Worm (Caenorhabditis elegans): ENCODE measurements around the gene atp-2.

atp-2 gene

DNA sequence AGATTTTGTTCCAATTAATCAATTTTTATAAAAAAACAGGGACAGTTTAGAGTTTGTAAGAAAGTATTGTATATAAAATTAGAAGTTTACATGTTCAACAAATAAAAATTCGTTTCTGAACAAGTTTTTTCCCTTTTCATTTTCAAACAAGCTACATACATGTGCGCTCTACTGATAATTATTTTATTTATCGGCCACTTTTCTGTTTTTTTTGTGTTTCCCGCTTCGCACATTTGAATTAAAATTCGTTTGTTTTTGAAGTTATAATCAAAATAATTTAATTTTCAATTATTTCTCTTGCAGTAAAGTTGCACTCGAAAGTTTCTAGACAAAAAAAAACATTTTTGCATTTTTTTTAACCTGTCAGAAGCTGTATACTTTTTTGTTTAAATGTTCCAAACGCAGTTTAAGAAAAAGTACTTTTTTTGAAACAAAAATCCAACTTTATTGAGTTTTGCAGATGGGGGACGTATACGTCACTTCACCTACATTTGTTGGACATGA lies 37.5 kb upstream of the atp-2 start, which contains the start of gene hira-1 (continued):
- TF ChIP-seq skn-1 (tag; optimal IDR thresholded peaks at IDR 0.05) (no peak), unc-39 (tag; optimal IDR thresholded peaks at IDR 0.05) (no peak), nhr-23 (tag; optimal IDR thresholded peaks at IDR 0.05) (no peak), lin-11 (tag; optimal IDR thresholded peaks at IDR 0.05) (no peak), nhr-12 (tag; optimal IDR thresholded peaks at IDR 0.05) (no peak)

DNA sequence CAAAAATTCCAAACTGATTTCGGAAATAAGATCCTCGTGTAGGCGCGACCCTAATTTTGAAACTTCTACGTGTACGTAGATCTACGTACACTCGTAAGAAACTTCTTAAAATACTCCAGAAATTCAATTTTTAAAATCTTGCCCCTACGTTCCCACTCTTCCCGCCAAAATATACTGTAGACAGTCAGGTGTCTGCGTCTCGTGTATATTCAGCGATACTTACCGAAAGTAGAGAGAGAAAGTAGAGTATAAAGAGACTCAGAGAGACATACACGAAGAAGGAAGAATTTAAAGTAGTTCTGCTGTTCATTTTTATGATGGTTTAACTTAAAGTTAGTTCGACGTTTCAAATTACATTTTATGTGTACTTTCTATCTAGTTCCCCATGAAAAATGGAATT lies 35.0 kb upstream of the atp-2 start:
- TF ChIP-seq alr-1 (tag; optimal IDR thresholded peaks at IDR 0.05), result no peak
- no peak for TF ChIP-seq nhr-25 (tag; optimal IDR thresholded peaks at IDR 0.05)
- no peak for TF ChIP-seq unc-55 (GFP tag; optimal IDR thresholded peaks at IDR 0.05)

DNA sequence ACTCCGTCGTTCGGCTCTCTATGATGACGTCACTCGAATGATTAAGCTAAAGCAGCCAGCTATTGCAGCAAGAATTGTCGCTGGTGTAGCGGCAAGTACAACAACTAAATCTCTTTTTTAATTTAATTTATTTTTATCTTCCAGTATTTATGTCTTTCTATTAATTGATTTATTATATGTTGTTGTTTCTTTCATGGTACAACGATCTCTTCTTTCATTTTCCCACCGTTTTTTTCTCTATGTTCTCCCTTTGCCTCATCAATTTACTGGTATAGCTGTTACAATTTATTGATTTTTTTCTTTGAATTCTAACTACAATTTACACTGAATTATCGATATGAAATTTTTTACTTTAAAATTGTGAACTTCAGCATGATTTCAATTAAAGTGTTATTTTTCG lies 32.5 kb upstream of the atp-2 start, which contains the start of gene moc-6:
Gene moc-6 (plus strand): TSS at position 301 of the 400 bp plus-strand sequence.
- peak; percentile 32 for TF ChIP-seq C34F6.9 (tag; optimal IDR thresholded peaks at IDR 0.05)
- no peak for TF ChIP-seq ZK546.5 (tag; optimal IDR thresholded peaks at IDR 0.05)

DNA sequence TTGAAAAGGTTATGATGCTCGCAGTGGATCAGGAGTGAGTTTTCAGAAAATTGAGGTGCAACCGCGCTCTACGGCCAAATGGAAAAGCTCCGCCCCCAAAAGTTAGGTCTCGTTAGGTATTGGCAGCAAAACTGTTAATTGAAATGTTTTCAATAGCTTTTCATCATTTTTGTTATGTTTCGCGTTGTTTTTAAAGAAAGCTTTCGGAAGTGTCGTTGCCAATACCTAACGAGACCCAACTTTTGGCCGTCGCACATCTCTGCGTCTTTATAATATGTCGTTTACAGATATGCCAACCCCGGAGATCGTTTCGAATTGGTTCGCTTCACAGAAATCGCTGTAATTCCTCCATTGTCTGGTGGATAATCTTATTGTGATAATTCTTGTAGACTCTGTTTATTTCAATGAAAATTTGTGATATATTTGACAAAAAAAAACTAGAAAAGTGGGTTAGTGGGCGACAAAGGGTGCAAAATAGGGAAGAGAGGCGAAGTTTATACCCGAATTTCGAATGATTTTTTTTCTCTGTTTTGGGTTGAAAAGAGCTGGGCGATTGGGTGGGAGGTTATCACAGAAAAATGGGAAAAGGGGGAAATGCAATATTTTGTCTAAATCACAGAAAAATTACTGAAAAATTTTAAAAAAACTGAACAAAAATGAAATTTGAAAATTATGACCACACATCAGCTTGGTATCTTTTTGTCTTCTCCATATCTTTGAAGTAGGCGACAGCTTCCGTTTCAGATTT lies 31.7 kb upstream of the atp-2 start:
- peak; percentile 11 for TF ChIP-seq crh-2 (tag; optimal IDR thresholded peaks at IDR 0.05)
- TF ChIP-seq ztf-4 (tag; optimal IDR thresholded peaks at IDR 0.05), result peak; percentile 66
- TF ChIP-seq nhr-129 (tag; optimal IDR thresholded peaks at IDR 0.05), result peak; percentile 57
- TF ChIP-seq sma-3 (GFP tag; optimal IDR thresholded peaks at IDR 0.05), result peak; percentile 2
- TF ChIP-seq sma-9 (GFP tag; optimal IDR thresholded peaks at IDR 0.05), result no peak
- no peak for TF ChIP-seq sma-9 (tag; optimal IDR thresholded peaks at IDR 0.05)
- TF ChIP-seq nhr-21 (tag; optimal IDR thresholded peaks at IDR 0.05), result no peak
- TF ChIP-seq egl-27 (tag; optimal IDR thresholded peaks at IDR 0.05), result no peak
- no peak for TF ChIP-seq skn-1 (tag; optimal IDR thresholded peaks at IDR 0.05)
- no peak for TF ChIP-seq ZK546.5 (tag; optimal IDR thresholded peaks at IDR 0.05)
- peak; percentile 26 for TF ChIP-seq ama-1 (optimal IDR thresholded peaks at IDR 0.05)
- TF ChIP-seq mdl-1 (tag; optimal IDR thresholded peaks at IDR 0.05), result no peak
- TF ChIP-seq elt-1 (tag; optimal IDR thresholded peaks at IDR 0.05), result no peak
- no peak for TF ChIP-seq ceh-82 (tag; optimal IDR thresholded peaks at IDR 0.05)
- TF ChIP-seq nhr-23 (tag; optimal IDR thresholded peaks at IDR 0.05), result no peak

DNA sequence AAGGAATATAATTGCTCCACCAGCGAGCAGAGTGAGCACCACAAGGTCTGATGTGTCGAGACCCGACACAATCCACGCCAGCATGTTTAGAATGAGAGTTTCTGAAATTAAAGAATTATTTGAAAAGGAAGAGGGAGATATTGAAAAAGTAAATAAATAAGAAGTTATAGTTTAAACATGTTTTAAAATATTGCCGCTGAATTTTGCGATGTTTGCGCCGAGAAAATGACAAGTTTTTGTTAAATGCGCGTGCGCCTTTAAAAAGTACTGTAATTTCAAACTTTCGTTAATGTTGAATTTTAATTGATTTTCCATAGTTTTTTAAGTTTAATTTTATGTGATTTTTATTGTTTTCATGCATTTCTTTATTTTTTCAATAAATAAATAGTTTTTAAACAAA lies 28.6 kb upstream of the atp-2 start, which contains the start of gene emb-8:
Gene emb-8 (minus strand): TSS at position 101 of the 400 bp plus-strand sequence.
- no peak for TF ChIP-seq ceh-16 (tag; optimal IDR thresholded peaks at IDR 0.05)
- TF ChIP-seq Y55F3AM.14 (GFP tag; optimal IDR thresholded peaks at IDR 0.05), result no peak
- no peak for TF ChIP-seq fos-1 (tag; optimal IDR thresholded peaks at IDR 0.05)
- no peak for TF ChIP-seq nhr-10 (tag; optimal IDR thresholded peaks at IDR 0.05)
- TF ChIP-seq ceh-82 (tag; optimal IDR thresholded peaks at IDR 0.05), result no peak
- TF ChIP-seq mbf-1 (tag; optimal IDR thresholded peaks at IDR 0.05), result no peak
- TF ChIP-seq nhr-129 (tag; optimal IDR thresholded peaks at IDR 0.05), result no peak

DNA sequence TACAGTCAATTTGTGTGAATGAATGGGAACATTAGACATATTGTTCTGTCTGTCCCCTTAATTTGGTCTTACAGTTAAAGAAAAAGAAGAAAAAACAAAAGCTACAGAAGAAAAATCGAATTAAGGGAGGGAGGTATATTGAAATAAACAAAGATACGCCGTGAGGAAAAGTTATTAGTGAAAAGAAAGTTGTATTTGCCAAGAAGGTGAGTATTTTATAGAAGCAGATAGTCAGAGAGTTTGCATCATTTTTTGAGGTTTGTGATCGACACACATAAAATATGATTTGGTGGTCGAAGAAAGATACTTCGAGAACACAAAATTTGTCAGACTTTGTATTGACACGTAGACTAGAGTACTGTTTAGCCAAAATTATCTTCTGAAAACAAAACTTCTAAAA lies 27.9 kb upstream of the atp-2 start:
- peak; percentile 43 for TF ChIP-seq nhr-25 (tag; optimal IDR thresholded peaks at IDR 0.05)
- peak; percentile 32 for TF ChIP-seq gmeb-1 (tag; optimal IDR thresholded peaks at IDR 0.05)
- no peak for TF ChIP-seq lin-13 (GFP tag; optimal IDR thresholded peaks at IDR 0.05)
- no peak for TF ChIP-seq ama-1 (optimal IDR thresholded peaks at IDR 0.05)
- peak; percentile 49 for TF ChIP-seq sma-9 (GFP tag; optimal IDR thresholded peaks at IDR 0.05)
- no peak for TF ChIP-seq sma-9 (tag; optimal IDR thresholded peaks at IDR 0.05)
- TF ChIP-seq lin-39 (tag; optimal IDR thresholded peaks at IDR 0.05), result no peak
- peak; percentile 60 for TF ChIP-seq fos-1 (tag; optimal IDR thresholded peaks at IDR 0.05)
- no peak for TF ChIP-seq nhr-21 (tag; optimal IDR thresholded peaks at IDR 0.05)
- TF ChIP-seq unc-55 (GFP tag; optimal IDR thresholded peaks at IDR 0.05), result no peak
- TF ChIP-seq skn-1 (tag; optimal IDR thresholded peaks at IDR 0.05), result no peak
- TF ChIP-seq lin-11 (tag; optimal IDR thresholded peaks at IDR 0.05), result no peak
- TF ChIP-seq mab-5 (tag; optimal IDR thresholded peaks at IDR 0.05), result no peak
- no peak for TF ChIP-seq aly-2 (tag; optimal IDR thresholded peaks at IDR 0.05)
- no peak for TF ChIP-seq ztf-1 (GFP tag; conservative IDR thresholded peaks at IDR 0.05)
- peak; percentile 24 for TF ChIP-seq crh-2 (tag; optimal IDR thresholded peaks at IDR 0.05)
- no peak for TF ChIP-seq nhr-11 (tag; optimal IDR thresholded peaks at IDR 0.05)
- TF ChIP-seq nhr-6 (tag; optimal IDR thresholded peaks at IDR 0.05), result no peak
- TF ChIP-seq sma-3 (GFP tag; optimal IDR thresholded peaks at IDR 0.05), result no peak
- no peak for TF ChIP-seq zag-1 (tag; optimal IDR thresholded peaks at IDR 0.05)
- TF ChIP-seq ZK546.5 (tag; optimal IDR thresholded peaks at IDR 0.05), result no peak
- no peak for TF ChIP-seq ztf-4 (tag; optimal IDR thresholded peaks at IDR 0.05)
- no peak for TF ChIP-seq mdl-1 (tag; optimal IDR thresholded peaks at IDR 0.05)
- peak; percentile 14 for TF ChIP-seq blmp-1 (tag; optimal IDR thresholded peaks at IDR 0.05; ENCODE audit: insufficient read depth)
- no peak for TF ChIP-seq nhr-77 (tag; optimal IDR thresholded peaks at IDR 0.05)
- TF ChIP-seq Y55F3AM.14 (GFP tag; optimal IDR thresholded peaks at IDR 0.05), result no peak
- no peak for TF ChIP-seq F13H6.1 (tag; optimal IDR thresholded peaks at IDR 0.05)
- peak; percentile 91 for TF ChIP-seq nhr-129 (tag; optimal IDR thresholded peaks at IDR 0.05)
- TF ChIP-seq ceh-16 (tag; optimal IDR thresholded peaks at IDR 0.05), result no peak
- no peak for TF ChIP-seq unc-39 (tag; optimal IDR thresholded peaks at IDR 0.05)

Measured in whole organism, L2 larva.